Fruit fly (Drosophila melanogaster) whole organism, prepupa: ENCODE results near the gene yps.
A peak's percentile ranks its signal among the peaks of the same experiment; 100 is the strongest.

Source experiments
- CG10631 ChIP-seq: fragments of 200-800 bp; sonication (Bioruptor generic); optimal IDR thresholded peaks from 2 replicates; lab custom pipeline; 2016; ENCODE audit warnings: missing biosample characterization, missing genetic modification characterization
- CG11762 ChIP-seq: fragments of 200-800 bp; sonication (Bioruptor generic); optimal IDR thresholded peaks from 3 replicates; lab custom pipeline; 2016; ENCODE audit warnings: missing biosample characterization, missing genetic modification characterization; ENCODE audit not compliant: insufficient read depth
- CG15336 ChIP-seq: fragments of 200-800 bp; sonication (Bioruptor generic); IDR thresholded peaks from 2 replicates; pipeline ENCODE4 v1.3.6; 2022; ENCODE audit warnings: missing biosample characterization, missing genetic modification characterization
- CG1621 ChIP-seq: fragments of 200-800 bp; sonication (Bioruptor generic); optimal IDR thresholded peaks from 3 replicates; lab custom pipeline; 2018; ENCODE audit warnings: missing biosample characterization, mild to moderate bottlenecking, missing genetic modification characterization
- CG16779 ChIP-seq: fragments of 200-800 bp; sonication (Bioruptor generic); optimal IDR thresholded peaks from 3 replicates; lab custom pipeline; 2017; ENCODE audit warnings: missing biosample characterization, mild to moderate bottlenecking, missing genetic modification characterization
- CG3032 ChIP-seq: fragments of 200-800 bp; optimal IDR thresholded peaks from 2 replicates; lab custom pipeline; 2019; ENCODE audit warnings: missing biosample characterization, mild to moderate bottlenecking, missing genetic modification characterization, moderate library complexity
- CG31627 ChIP-seq: fragments of 200-800 bp; sonication (Bioruptor generic); optimal IDR thresholded peaks from 3 replicates; lab custom pipeline; 2016; ENCODE audit warnings: missing biosample characterization, missing genetic modification characterization
- CG32006 ChIP-seq: fragments of 200-800 bp; sonication (Bioruptor generic); optimal IDR thresholded peaks from 3 replicates; lab custom pipeline; 2017; ENCODE audit warnings: missing biosample characterization, mild to moderate bottlenecking, missing genetic modification characterization
- CG34406 ChIP-seq: fragments of 200-800 bp; sonication (Bioruptor generic); optimal IDR thresholded peaks from 3 replicates; lab custom pipeline; 2016; ENCODE audit warnings: missing biosample characterization, missing genetic modification characterization
- CG3919 ChIP-seq: fragments of 200-800 bp; sonication (Bioruptor generic); optimal IDR thresholded peaks from 3 replicates; lab custom pipeline; 2016; ENCODE audit warnings: missing biosample characterization, missing genetic modification characterization
- CG4318 ChIP-seq: fragments of 200-800 bp; sonication (Bioruptor generic); optimal IDR thresholded peaks from 3 replicates; lab custom pipeline; 2017; ENCODE audit warnings: missing biosample characterization, mild to moderate bottlenecking, missing genetic modification characterization
- CG6163 ChIP-seq: fragments of 200-800 bp; sonication (Bioruptor generic); IDR thresholded peaks from 3 replicates; pipeline ENCODE4 v1.3.6; 2022; ENCODE audit warnings: missing biosample characterization, missing genetic modification characterization
- CG6276 ChIP-seq: fragments of 200-800 bp; sonication (Bioruptor generic); optimal IDR thresholded peaks from 2 replicates; lab custom pipeline; 2017; ENCODE audit warnings: missing biosample characterization, mild to moderate bottlenecking, missing genetic modification characterization
- CG6792 ChIP-seq: fragments of 200-800 bp; sonication (Bioruptor generic); optimal IDR thresholded peaks from 3 replicates; lab custom pipeline; 2016; ENCODE audit warnings: missing biosample characterization, missing genetic modification characterization
- CG6808 ChIP-seq: fragments of 200-800 bp; sonication (Bioruptor generic); optimal IDR thresholded peaks from 3 replicates; lab custom pipeline; 2017; ENCODE audit warnings: missing biosample characterization, missing genetic modification characterization, mild to moderate bottlenecking, moderate library complexity, missing genetic modification reagents
- CG6854 ChIP-seq: fragments of 200-800 bp; sonication (Bioruptor generic); optimal IDR thresholded peaks from 2 replicates; lab custom pipeline; 2017; ENCODE audit warnings: missing biosample characterization, mild to moderate bottlenecking, missing genetic modification characterization
- CG7368 ChIP-seq: fragments of 200-800 bp; sonication (Bioruptor generic); optimal IDR thresholded peaks from 3 replicates; lab custom pipeline; 2016; ENCODE audit warnings: missing biosample characterization, missing genetic modification characterization
- CG8119 ChIP-seq: fragments of 200-800 bp; sonication (Bioruptor generic); IDR thresholded peaks from 3 replicates; pipeline ENCODE4 v1.3.6; 2022; ENCODE audit warnings: missing biosample characterization, missing genetic modification characterization
- CG8632 ChIP-seq: fragments of 200-800 bp; sonication (Bioruptor generic); optimal IDR thresholded peaks from 3 replicates; lab custom pipeline; 2016; ENCODE audit warnings: missing biosample characterization, missing genetic modification characterization
- CG9139 ChIP-seq: fragments of 200-800 bp; sonication (Bioruptor generic); optimal IDR thresholded peaks from 3 replicates; lab custom pipeline; 2017; ENCODE audit warnings: missing biosample characterization, mild to moderate bottlenecking, missing genetic modification characterization
- Eip75B ChIP-seq: fragments of 200-800 bp; sonication (Bioruptor generic); optimal IDR thresholded peaks from 3 replicates; lab custom pipeline; 2016; ENCODE audit warnings: missing biosample characterization, missing genetic modification characterization
- Eip78C ChIP-seq: fragments of 200-800 bp; sonication (Bioruptor generic); peaks from one replicate; lab custom pipeline; 2016; ENCODE audit warnings: missing biosample characterization, missing genetic modification characterization
- Eip93F ChIP-seq: fragments of 200-800 bp; sonication (Bioruptor generic); optimal IDR thresholded peaks from 2 replicates; lab custom pipeline; 2016; ENCODE audit warnings: missing biosample characterization, mild to moderate bottlenecking, missing genetic modification characterization
- Ets21C ChIP-seq: fragments of 200-800 bp; sonication (Bioruptor generic); optimal IDR thresholded peaks from 3 replicates; lab custom pipeline; 2016; ENCODE audit warnings: missing biosample characterization, missing genetic modification characterization
- Ets96B ChIP-seq: fragments of 200-800 bp; optimal IDR thresholded peaks from 2 replicates; lab custom pipeline; 2019; ENCODE audit warnings: missing biosample characterization, mild to moderate bottlenecking, missing genetic modification characterization, moderate library complexity
- Gug ChIP-seq: fragments of 200-800 bp; sonication (Bioruptor generic); IDR thresholded peaks from 2 replicates; pipeline ENCODE4 v1.3.6; 2022; ENCODE audit warnings: missing biosample characterization, missing genetic modification characterization
- Hr38 ChIP-seq: sonication (Bioruptor generic); optimal IDR thresholded peaks from 2 replicates; lab custom pipeline; 2016; ENCODE audit warnings: missing biosample characterization, missing genetic modification characterization
- Hr39 ChIP-seq: fragments of 200-800 bp; sonication (Bioruptor generic); optimal IDR thresholded peaks from 2 replicates; lab custom pipeline; 2016; ENCODE audit warnings: missing biosample characterization, missing genetic modification characterization
- Hr4 ChIP-seq: fragments of 200-800 bp; sonication (Bioruptor generic); optimal IDR thresholded peaks from 3 replicates; lab custom pipeline; 2016; ENCODE audit warnings: missing biosample characterization, missing genetic modification characterization
- Lpt ChIP-seq: fragments of 200-800 bp; sonication (Bioruptor generic); optimal IDR thresholded peaks from 3 replicates; lab custom pipeline; 2016; ENCODE audit warnings: missing biosample characterization, missing genetic modification characterization
- Met ChIP-seq: fragments of 200-800 bp; sonication (Bioruptor generic); optimal IDR thresholded peaks from 3 replicates; lab custom pipeline; 2016; ENCODE audit warnings: missing biosample characterization, missing genetic modification characterization
- OdsH ChIP-seq: fragments of 200-800 bp; sonication (Bioruptor generic); optimal IDR thresholded peaks from 3 replicates; lab custom pipeline; 2016; ENCODE audit warnings: missing biosample characterization, missing genetic modification characterization
- Smox ChIP-seq: fragments of 200-800 bp; sonication (Bioruptor generic); optimal IDR thresholded peaks from 3 replicates; lab custom pipeline; 2016; ENCODE audit warnings: missing biosample characterization, missing genetic modification characterization
- Sox14 ChIP-seq: fragments of 200-800 bp; sonication (Bioruptor generic); optimal IDR thresholded peaks from 3 replicates; lab custom pipeline; 2016; ENCODE audit warnings: missing biosample characterization, missing genetic modification characterization
- Sox15 ChIP-seq: fragments of 200-800 bp; sonication (Bioruptor generic); optimal IDR thresholded peaks from 3 replicates; lab custom pipeline; 2016; ENCODE audit warnings: missing biosample characterization, missing genetic modification characterization
- dac ChIP-seq: fragments of 200-800 bp; sonication (Bioruptor generic); optimal IDR thresholded peaks from 2 replicates; lab custom pipeline; 2017; ENCODE audit warnings: missing biosample characterization, mild to moderate bottlenecking, missing genetic modification characterization
- eg ChIP-seq: fragments of 200-800 bp; sonication (Bioruptor generic); IDR thresholded peaks from 3 replicates; pipeline ENCODE4 v1.3.6; 2022; ENCODE audit warnings: missing biosample characterization, missing genetic modification characterization
- fd59A ChIP-seq: fragments of 200-800 bp; sonication (Bioruptor generic); optimal IDR thresholded peaks from 2 replicates; lab custom pipeline; 2017; ENCODE audit warnings: missing biosample characterization, mild to moderate bottlenecking, missing genetic modification characterization, missing genetic modification reagents
- fd85E ChIP-seq: fragments of 200-800 bp; sonication (Bioruptor generic); optimal IDR thresholded peaks from 3 replicates; lab custom pipeline; 2016; ENCODE audit warnings: missing biosample characterization, missing genetic modification characterization
- fkh ChIP-seq: fragments of 200-800 bp; sonication (Bioruptor generic); optimal IDR thresholded peaks from 3 replicates; lab custom pipeline; 2017; ENCODE audit warnings: missing biosample characterization, mild to moderate bottlenecking, missing genetic modification characterization, moderate library complexity
- net ChIP-seq: fragments of 200-800 bp; sonication (Bioruptor generic); optimal IDR thresholded peaks from 3 replicates; lab custom pipeline; 2016; ENCODE audit warnings: missing biosample characterization, missing genetic modification characterization
- pdm3 ChIP-seq: fragments of 200-800 bp; sonication (Bioruptor generic); optimal IDR thresholded peaks from 3 replicates; lab custom pipeline; 2016; ENCODE audit warnings: missing biosample characterization, missing genetic modification characterization
- salr ChIP-seq, 2 experiments: fragments of 200-800 bp; sonication (Bioruptor generic); optimal IDR thresholded peaks; 3 replicates each; lab custom pipeline; 2016 to 2018; ENCODE audit warnings: missing biosample characterization in 2 of 2, missing genetic modification characterization in 2 of 2, mild to moderate bottlenecking in 1 of 2
- spab ChIP-seq: fragments of 200-800 bp; sonication (Bioruptor generic); optimal IDR thresholded peaks from 2 replicates; lab custom pipeline; 2017; ENCODE audit warnings: missing biosample characterization, mild to moderate bottlenecking, missing genetic modification characterization, missing genetic modification reagents
- ss ChIP-seq, 2 experiments: fragments of 200-800 bp; sonication (Bioruptor generic); optimal IDR thresholded peaks; 2 replicates in 1 of 2; 3 replicates in 1 of 2; lab custom pipeline; 2017 to 2018; ENCODE audit warnings: mild to moderate bottlenecking in 2 of 2, missing biosample characterization in 2 of 2, missing genetic modification characterization in 2 of 2, moderate library complexity in 1 of 2
- topi ChIP-seq: fragments of 200-800 bp; sonication (Bioruptor generic); optimal IDR thresholded peaks from 3 replicates; lab custom pipeline; 2016; ENCODE audit warnings: missing biosample characterization, missing genetic modification characterization

yps gene

dm6 chr3L:12111081-12111958 lies 13.6 kb downstream of the yps start (continued):
- TF ChIP-seq fkh (peak; percentile 7), net (GFP tag; lab: Kevin White, UChicago) (peak; percentile 79), ss (GFP tag; optimal IDR thresholded peaks at IDR 0.05; lab: Kevin White, UChicago) (peak; percentile 69 to 70), dac (peak; percentile 4), CG16779 (tag; lab: Kevin White, UChicago) (peak; percentile 13), spab (GFP tag; lab: Kevin White, UChicago) (peak; percentile 63), CG34406 (peak; percentile 84), Sox14 (peak; percentile 77), Hr4 (GFP tag; lab: Kevin White, UChicago) (peak; percentile 35), CG32006 (GFP tag; lab: Kevin White, UChicago) (peak; percentile 80), Ets96B (tag; lab: Kevin White, UChicago) (peak; percentile 82), CG3032 (tag; lab: Kevin White, UChicago) (peak; percentile 88), Met (peak; percentile 87), Sox15 (GFP tag; lab: Kevin White, UChicago) (peak; percentile 65), Eip93F (GFP tag; lab: Kevin White, UChicago) (peak; percentile 17), Ets21C (GFP tag; lab: Kevin White, UChicago) (peak; percentile 31), CG8119 (GFP tag; lab: Robert Waterston, UW) (peak; percentile 75), fd59A (GFP tag; lab: Kevin White, UChicago) (peak; percentile 26), CG8632 (GFP tag; lab: Kevin White, UChicago) (peak; percentile 87), fd85E (GFP tag; lab: Kevin White, UChicago) (no peak), pdm3 (GFP tag; lab: Kevin White, UChicago) (peak; percentile 57), CG9139 (GFP tag; lab: Kevin White, UChicago) (peak; percentile 62), CG6163 (peak; percentile 63), salr (GFP tag; optimal IDR thresholded peaks at IDR 0.05; lab: Kevin White, UChicago) (peak; percentile 15 to 83)

- no peak for TF ChIP-seq Ets21C (GFP tag; lab: Kevin White, UChicago)
- TF ChIP-seq Gug (GFP tag; lab: Robert Waterston, UW) = peak; percentile 20; the same call in 1 of the 2 replicates
- no peak for TF ChIP-seq CG1621 (tag; lab: Kevin White, UChicago)
- no peak for TF ChIP-seq Met
- no peak for TF ChIP-seq spab (GFP tag; lab: Kevin White, UChicago)
- peak; percentile 11 for TF ChIP-seq CG11762
- TF ChIP-seq CG6792 (GFP tag; lab: Kevin White, UChicago) = no peak
- TF ChIP-seq Eip75B = no peak
- TF ChIP-seq CG10631 (GFP tag; lab: Kevin White, UChicago) = peak; percentile 32
- TF ChIP-seq pdm3 (GFP tag; lab: Kevin White, UChicago) = no peak
- TF ChIP-seq Sox15 (GFP tag; lab: Kevin White, UChicago) = no peak
- peak; percentile 54 for TF ChIP-seq CG4318
- peak; percentile 22 for TF ChIP-seq CG6854 (GFP tag; lab: Kevin White, UChicago)
- peak; percentile 29 for TF ChIP-seq CG34406
- peak; percentile 83 for TF ChIP-seq Eip78C (GFP tag; lab: Kevin White, UChicago)
- peak; percentile 3 to 28 for TF ChIP-seq ss (GFP tag; optimal IDR thresholded peaks at IDR 0.05; lab: Kevin White, UChicago)
- no peak for TF ChIP-seq CG6808 (GFP tag; lab: Kevin White, UChicago)
- no peak for TF ChIP-seq CG31627 (GFP tag; lab: Kevin White, UChicago)
- TF ChIP-seq CG6276 = peak; percentile 38
- peak; percentile 20 for TF ChIP-seq CG3032 (tag; lab: Kevin White, UChicago)
- TF ChIP-seq Ets96B (tag; lab: Kevin White, UChicago) = peak; percentile 1
- no peak for TF ChIP-seq CG7368 (GFP tag; lab: Kevin White, UChicago)
- TF ChIP-seq Hr38 = no peak
- TF ChIP-seq eg (GFP tag; lab: Robert Waterston, UW) = peak; percentile 73; the same call in 2 of the 3 replicates
- TF ChIP-seq topi = no peak
- peak; percentile 34 for TF ChIP-seq OdsH
- TF ChIP-seq Lpt (GFP tag; lab: Kevin White, UChicago) = no peak
- TF ChIP-seq Hr39 = no peak
- no peak for TF ChIP-seq Smox (GFP tag; lab: Kevin White, UChicago)
- peak; percentile 9 for TF ChIP-seq CG8632 (GFP tag; lab: Kevin White, UChicago)
- peak; percentile 41 for TF ChIP-seq Hr4 (GFP tag; lab: Kevin White, UChicago)
- peak in 1 of 2 experiments; percentile 40 for TF ChIP-seq salr (GFP tag; optimal IDR thresholded peaks at IDR 0.05; lab: Kevin White, UChicago)
- peak; percentile 31 for TF ChIP-seq CG3919 (GFP tag; lab: Kevin White, UChicago)
- peak; percentile 74 for TF ChIP-seq CG15336 (GFP tag; lab: Robert Waterston, UW)
Measured at dm6 chr3L:12109045-12109632, 15.8 kb downstream of the yps start.
